Fruit fly (Drosophila melanogaster) whole organism: ENCODE data around the gene CG3473.

Source experiments
- EcR ChIP-seq, 2 experiments: fragments of >200 bp; optimal IDR thresholded peaks; 2 replicates each; lab custom pipeline; 2017; ENCODE audit warnings: missing biosample characterization in 2 of 2, missing genetic modification characterization in 2 of 2, missing genetic modification reagents in 2 of 2
- psq ChIP-seq: fragments of >200 bp; optimal IDR thresholded peaks from 2 replicates; lab custom pipeline; 2017

DNA sequence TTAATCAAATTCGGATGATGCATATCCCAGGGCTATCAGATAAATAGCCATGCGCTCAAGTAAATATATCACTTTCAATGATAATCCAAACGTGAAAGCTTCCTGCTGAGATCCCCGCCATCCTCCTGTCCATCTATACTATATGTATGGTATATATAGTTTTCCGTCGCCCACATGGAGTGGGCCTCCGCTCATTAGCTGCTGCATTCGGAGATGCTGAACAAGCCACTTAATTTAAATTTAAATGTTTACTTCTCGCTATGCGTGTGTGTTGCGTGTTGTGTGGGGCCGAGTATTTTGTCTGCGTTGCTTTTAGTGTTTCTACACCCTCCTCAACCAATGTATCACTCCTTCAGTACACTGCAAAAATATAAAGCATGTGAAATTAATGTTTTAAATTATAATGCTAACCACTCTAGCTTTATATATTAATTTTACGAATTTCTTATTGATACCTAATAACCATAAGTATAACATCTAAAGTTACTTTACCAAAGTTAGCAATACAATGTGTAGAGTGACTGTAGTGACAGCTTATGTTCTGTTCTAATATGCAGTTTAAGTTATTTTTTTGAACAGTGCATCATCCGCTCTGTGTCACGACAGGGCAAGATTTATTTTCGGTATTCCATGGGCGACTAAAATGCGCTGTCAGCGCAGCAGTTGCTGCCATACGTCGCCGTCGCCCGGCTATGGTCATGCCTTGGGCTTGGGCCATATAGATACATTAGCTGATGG, 16.7 kb downstream of the CG3473 start:
- TF ChIP-seq psq (lab: Kevin White, UChicago) (no peak), EcR (GFP tag; optimal IDR thresholded peaks at IDR 0.05; lab: Kevin White, UChicago) (no peak)
